Worm (Caenorhabditis elegans): Measurements from ENCODE around the gene B0303.11.

DNA sequence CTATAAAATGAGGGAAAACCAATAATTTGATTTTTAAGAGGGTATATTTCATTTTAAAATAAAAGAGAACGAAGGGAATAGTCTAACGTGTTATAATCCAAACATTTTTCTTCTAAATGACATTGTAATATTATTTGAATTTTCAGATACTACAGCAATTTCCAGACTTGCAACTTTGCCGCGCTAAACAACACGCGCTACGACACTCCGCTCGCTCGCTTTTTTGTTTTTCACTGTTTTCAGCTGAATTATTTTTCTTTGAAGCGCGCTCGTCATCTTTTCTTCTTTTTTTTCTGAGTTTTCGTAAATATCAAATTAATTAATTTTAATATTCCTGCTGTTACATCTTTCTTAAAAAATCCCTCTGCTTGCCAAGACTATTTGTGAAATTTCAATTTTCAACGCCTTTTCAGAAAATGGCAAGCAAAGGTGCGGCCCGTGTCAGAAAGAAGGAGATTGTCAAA lies 7.1 kb upstream of the B0303.11 start, which contains the start of gene mrpl-11:
- TF ChIP-seq daf-12 (tag; optimal IDR thresholded peaks at IDR 0.05): no peak
- no peak for TF ChIP-seq ztf-11 (tag; optimal IDR thresholded peaks at IDR 0.05)

Measured in whole organism, L4 larva.